Fruit fly (Drosophila melanogaster): ENCODE results near the gene Nup154.
A peak's percentile ranks its signal among the peaks of the same experiment; 100 is the strongest.

Nup154 gene

dm6 chr2L:10989162-10989561 lies 15.5 kb upstream of the Nup154 start, which contains the start of gene TTLL4A (continued):
- no peak for TF ChIP-seq emc (GFP tag; optimal IDR thresholded peaks at IDR 0.05)
- no peak for TF ChIP-seq Dfd (GFP tag; optimal IDR thresholded peaks at IDR 0.05)
- TF ChIP-seq CG13287 (GFP tag; IDR thresholded peaks at IDR 0.05; ENCODE audit: partially characterized antibody) = peak; percentile 99
- TF ChIP-seq prd (optimal IDR thresholded peaks at IDR 0.05) = no peak
- no peak for TF ChIP-seq prd (GFP tag; IDR thresholded peaks at IDR 0.05)
- no peak for TF ChIP-seq Oli (tag; optimal IDR thresholded peaks at IDR 0.05)
- TF ChIP-seq Antp (GFP tag; optimal IDR thresholded peaks at IDR 0.05) = no peak
- TF ChIP-seq fu2 (GFP tag; optimal IDR thresholded peaks at IDR 0.05) = no peak
- TF ChIP-seq Trl (optimal IDR thresholded peaks at IDR 0.05) = no peak
- TF ChIP-seq Trl (GFP tag; optimal IDR thresholded peaks at IDR 0.05) = peak; percentile 39
- no peak for TF ChIP-seq D19A (tag; optimal IDR thresholded peaks at IDR 0.05)
- no peak for TF ChIP-seq hth (optimal IDR thresholded peaks at IDR 0.05)
- TF ChIP-seq HLHmδ (GFP tag; optimal IDR thresholded peaks at IDR 0.05) = no peak
- no peak for TF ChIP-seq ranshi (GFP tag; IDR thresholded peaks at IDR 0.05)
- no peak for TF ChIP-seq lab (GFP tag; optimal IDR thresholded peaks at IDR 0.05)
- no peak for TF ChIP-seq CG4404 (GFP tag; IDR thresholded peaks at IDR 0.05)
- no peak for TF ChIP-seq NfI (GFP tag; optimal IDR thresholded peaks at IDR 0.05)
- no peak for TF ChIP-seq fd3F (GFP tag; optimal IDR thresholded peaks at IDR 0.05)
- TF ChIP-seq CG10654 (GFP tag; optimal IDR thresholded peaks at IDR 0.05) = no peak
- TF ChIP-seq CG12299 (tag; optimal IDR thresholded peaks at IDR 0.05) = no peak
- no peak for TF ChIP-seq CG16863 (GFP tag; optimal IDR thresholded peaks at IDR 0.05)
- TF ChIP-seq oc (tag; optimal IDR thresholded peaks at IDR 0.05) = no peak
- TF ChIP-seq cwo (GFP tag; optimal IDR thresholded peaks at IDR 0.05) = no peak
- TF ChIP-seq Mes4 (GFP tag; optimal IDR thresholded peaks at IDR 0.05) = no peak
- peak; percentile 75 for TF ChIP-seq MESR4 (GFP tag; optimal IDR thresholded peaks at IDR 0.05)
- no peak for TF ChIP-seq CG12659 (GFP tag; optimal IDR thresholded peaks at IDR 0.05)
- no peak for TF ChIP-seq psq (GFP tag; optimal IDR thresholded peaks at IDR 0.05)
- no peak for TF ChIP-seq CG7372 (GFP tag; IDR thresholded peaks at IDR 0.05)
- TF ChIP-seq stc (GFP tag; IDR thresholded peaks at IDR 0.05) = no peak
- no peak for TF ChIP-seq CG2120 (GFP tag; optimal IDR thresholded peaks at IDR 0.05)
- TF ChIP-seq fd64A (GFP tag; optimal IDR thresholded peaks at IDR 0.05) = no peak
- TF ChIP-seq Bgb (GFP tag; IDR thresholded peaks at IDR 0.05; ENCODE audit: partially characterized antibody) = peak; percentile 99
- TF ChIP-seq Sin3A (optimal IDR thresholded peaks at IDR 0.05) = peak; percentile 39
- TF ChIP-seq Dll (GFP tag; IDR thresholded peaks at IDR 0.05; ENCODE audit: partially characterized antibody) = peak; percentile 97
- TF ChIP-seq kah (GFP tag; optimal IDR thresholded peaks at IDR 0.05) = peak; percentile 48
- TF ChIP-seq CG13123 (GFP tag; optimal IDR thresholded peaks at IDR 0.05) = no peak
- TF ChIP-seq sr (GFP tag; IDR thresholded peaks at IDR 0.05) = no peak
- peak; percentile 98 for TF ChIP-seq Scr (GFP tag; IDR thresholded peaks at IDR 0.05; ENCODE audit: partially characterized antibody)
- peak; percentile 96 for TF ChIP-seq Sry-δ (GFP tag; optimal IDR thresholded peaks at IDR 0.05)
- peak; percentile 94 for TF ChIP-seq CG17186 (GFP tag; optimal IDR thresholded peaks at IDR 0.05)
- no peak for TF ChIP-seq btn (GFP tag; optimal IDR thresholded peaks at IDR 0.05)
- peak; percentile 45 for TF ChIP-seq CTCF (GFP tag; optimal IDR thresholded peaks at IDR 0.05)
- no peak for TF ChIP-seq CG3281 (GFP tag; optimal IDR thresholded peaks at IDR 0.05)
- TF ChIP-seq CG3847 (GFP tag; IDR thresholded peaks at IDR 0.05) = peak; percentile 40
- TF ChIP-seq ttk (GFP tag; IDR thresholded peaks at IDR 0.05) = no peak
- no peak for TF ChIP-seq CG12236 (GFP tag; optimal IDR thresholded peaks at IDR 0.05)
- TF ChIP-seq unpg (GFP tag; optimal IDR thresholded peaks at IDR 0.05) = no peak
- TF ChIP-seq CG7928 (GFP tag; optimal IDR thresholded peaks at IDR 0.05) = no peak
- TF ChIP-seq CG11695 (GFP tag; IDR thresholded peaks at IDR 0.05) = no peak
- TF ChIP-seq Kr (GFP tag; optimal IDR thresholded peaks at IDR 0.05) = no peak
- no peak for TF ChIP-seq Ssrp (tag; optimal IDR thresholded peaks at IDR 0.05)
- peak; percentile 81 for TF ChIP-seq Dip3 (GFP tag; optimal IDR thresholded peaks at IDR 0.05)
- no peak for TF ChIP-seq CG15696 (tag; optimal IDR thresholded peaks at IDR 0.05)
- TF ChIP-seq nerfin-1 (tag; optimal IDR thresholded peaks at IDR 0.05) = no peak
